Worm (Caenorhabditis elegans): Measurements from ENCODE around the gene C09G9.8.

- no peak for TF ChIP-seq hmg-4 (GFP tag; optimal IDR thresholded peaks at IDR 0.05)
- TF ChIP-seq B0310.2 (tag; optimal IDR thresholded peaks at IDR 0.05): no peak
- no peak for TF ChIP-seq hmbx-1 (tag; optimal IDR thresholded peaks at IDR 0.05)
- no peak for TF ChIP-seq ceh-36 (tag; optimal IDR thresholded peaks at IDR 0.05)
- TF ChIP-seq sea-1 (GFP tag; conservative IDR thresholded peaks at IDR 0.05): no peak
- TF ChIP-seq tbx-37 (GFP tag; conservative IDR thresholded peaks at IDR 0.05): no peak
- no peak for TF ChIP-seq ama-1 (optimal IDR thresholded peaks at IDR 0.05)
- TF ChIP-seq F13C5.2 (tag; optimal IDR thresholded peaks at IDR 0.05): no peak
- no peak for TF ChIP-seq pes-1 (GFP tag; IDR thresholded peaks at IDR 0.05)
- TF ChIP-seq tbx-11 (GFP tag; IDR thresholded peaks at IDR 0.05): no peak
- no peak for TF ChIP-seq ets-7 (tag; optimal IDR thresholded peaks at IDR 0.05)
- TF ChIP-seq scrt-1 (GFP tag; IDR thresholded peaks at IDR 0.05): no peak
These were observed 39.1 kb downstream of the C09G9.8 start for ce11 chrIV:8920284-8920806.
